Worm (Caenorhabditis elegans) whole organism, L4/young adult: ENCODE measurements around the gene pptr-2.

Experiments
- W03F9.2 ChIP-seq: fragments of 150-350 bp; optimal IDR thresholded peaks from 2 replicates; lab custom pipeline; 2014; ENCODE audit warnings: missing biosample characterization, missing genetic modification characterization
- him-1 ChIP-seq: sonication (generic microtip); optimal IDR thresholded peaks from 2 replicates; lab custom pipeline; 2016; ENCODE audit warnings: missing genotype, missing genetic modification reagents, missing genetic modification characterization, missing compliant biosample characterization

ce11 chrV:11060239-11060984 lies 25.7 kb upstream of the pptr-2 start, which contains the start of gene T04C12.11:
- TF ChIP-seq him-1 (tag; lab: Kevin White, UChicago) (no peak), W03F9.2 (tag; lab: Kevin White, UChicago) (no peak)
